Worm (Caenorhabditis elegans): Measurements from ENCODE around the gene T20B12.7.
"Not testable (repeated sequence)": the region's sequence is repeated elsewhere in the genome, so short reads cannot be mapped to it uniquely, and the experiment has no call there.

DNA sequence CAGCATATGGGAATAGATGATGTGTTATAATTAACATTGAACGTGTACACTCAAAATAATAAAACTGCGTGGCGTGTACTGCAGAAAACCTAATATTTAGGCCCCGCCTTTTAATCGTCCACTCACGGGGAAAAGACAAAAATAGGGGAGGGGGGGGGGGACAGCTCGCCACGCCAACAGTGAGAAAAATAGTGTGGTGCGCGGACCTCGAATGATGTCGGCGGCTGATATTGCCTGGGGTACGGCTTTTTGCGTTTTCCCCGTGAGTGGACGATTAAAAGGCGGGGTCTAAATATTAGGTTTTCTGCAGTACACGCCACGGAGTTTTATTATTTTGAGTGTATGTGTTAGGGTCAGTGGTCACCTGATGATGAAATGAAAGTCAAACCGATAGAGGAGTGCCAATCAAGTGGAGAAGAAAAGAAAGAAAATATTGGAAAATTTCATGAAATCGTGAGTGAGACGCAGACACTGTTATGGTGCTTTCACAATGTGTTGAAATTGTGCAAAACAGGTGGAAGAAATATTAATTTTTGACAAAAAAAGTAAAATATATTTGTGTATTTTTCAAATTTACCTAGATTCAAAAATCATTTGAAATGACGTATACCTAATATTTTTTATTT is 44.8 kb downstream of the T20B12.7 start:
- TF ChIP-seq elt-1, R02D3.7, unc-39, ztf-11, elt-3, nhr-12, nhr-11, nhr-10, alr-1, nhr-6 (tag; optimal IDR thresholded peaks at IDR 0.05): not testable (repeated sequence)
- TF ChIP-seq crh-2 (tag; optimal IDR thresholded peaks at IDR 0.05): peak; percentile 11

Data from whole organism, L2 larva.